Worm (Caenorhabditis elegans) whole organism, dauer: Measurements from ENCODE around the gene nlp-24.

Experiments used
- unc-62 ChIP-seq: sonication (generic microtip); optimal IDR thresholded peaks from 2 replicates; lab custom pipeline; 2017; ENCODE audit warnings: missing biosample characterization, missing genetic modification reagents, missing genetic modification characterization

Gene nlp-24

ce11 chrV:11644166-11644565 is 28.0 kb downstream of the nlp-24 start, which contains the start of gene bir-1:
Gene bir-1, plus strand, starts transcription at chrV:11644477.
- TF ChIP-seq unc-62 = no peak

ce11 chrV:11645244-11645643 is 29.1 kb downstream of the nlp-24 start, which contains the start of gene skp-1:
Gene skp-1, plus strand, starts transcription at chrV:11645481.
- no peak for TF ChIP-seq unc-62

- no peak for TF ChIP-seq unc-62
Measured at ce11 chrV:11647821-11648220, 31.6 kb downstream of the nlp-24 start.

- TF ChIP-seq unc-62 = no peak
Measured at ce11 chrV:11648435-11648834, 32.3 kb downstream of the nlp-24 start.

ce11 chrV:11649254-11649653 is 33.1 kb downstream of the nlp-24 start:
- no peak for TF ChIP-seq unc-62

ce11 chrV:11650720-11651119 is 34.5 kb downstream of the nlp-24 start, which contains the start of gene zip-10:
Gene zip-10, minus strand, starts transcription at chrV:11650762.
- TF ChIP-seq unc-62 = no peak

- TF ChIP-seq unc-62 = no peak
Measured at ce11 chrV:11653095-11653494, 36.9 kb downstream of the nlp-24 start.

- no peak for TF ChIP-seq unc-62
Measured at ce11 chrV:11656469-11656868, 40.3 kb downstream of the nlp-24 start.

- TF ChIP-seq unc-62 = no peak
Measured at ce11 chrV:11660566-11660965, 44.4 kb downstream of the nlp-24 start.

- TF ChIP-seq unc-62 = no peak
Measured at ce11 chrV:11664875-11665384, 48.8 kb downstream of the nlp-24 start, which contains the start of gene ceh-27. Gene ceh-27, minus strand, starts transcription at chrV:11665102.
